Worm (Caenorhabditis elegans) whole organism, late embryonic: ENCODE results near the gene inpp-4B.

Source experiments
- ama-1 ChIP-seq: fragments of 150-350 bp; optimal IDR thresholded peaks from 2 replicates; lab custom pipeline; 2014
- fkh-10 ChIP-seq: fragments of 150-350 bp; optimal IDR thresholded peaks from 2 replicates; lab custom pipeline; 2014; ENCODE audit warnings: missing biosample characterization, missing genetic modification reagents, missing genetic modification characterization
- pag-3 ChIP-seq: sonication (generic microtip); optimal IDR thresholded peaks from 2 replicates; lab custom pipeline; 2016; ENCODE audit warnings: missing compliant biosample characterization, missing genetic modification characterization, borderline replicate concordance
- tbx-2 ChIP-seq: sonication (generic microtip); optimal IDR thresholded peaks from 2 replicates; lab custom pipeline; 2016; ENCODE audit warnings: missing genetic modification characterization, missing compliant biosample characterization

DNA sequence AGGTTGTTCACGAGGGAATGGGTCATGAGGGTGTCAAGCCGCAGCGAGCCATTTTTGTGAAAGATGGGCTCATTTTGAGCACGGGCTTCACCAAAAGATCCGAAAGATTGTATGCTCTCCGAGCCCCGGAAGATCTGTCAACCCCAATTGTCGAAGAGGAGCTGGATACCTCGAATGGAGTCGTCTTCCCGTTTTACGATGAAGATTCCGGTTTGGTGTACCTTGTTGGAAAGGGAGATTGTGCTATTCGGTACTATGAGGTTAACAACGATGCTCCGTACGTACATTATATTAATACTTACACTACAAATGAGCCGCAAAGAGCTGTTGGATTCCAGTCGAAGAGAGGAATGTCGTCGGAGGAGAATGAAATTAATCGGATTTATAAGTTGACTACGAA lies 15.6 kb downstream of the inpp-4B start:
- TF ChIP-seq tbx-2 (tag; lab: Kevin White, UChicago) (no peak), fkh-10 (GFP tag; lab: Kevin White, UChicago) (no peak), pag-3 (tag; lab: Kevin White, UChicago) (no peak), ama-1 (no peak)
